Fruit fly (Drosophila melanogaster): ENCODE measurements around the gene fabp.

Gene fabp

dm6 chr3R:11581340-11582252 is 14.7 kb upstream of the fabp start, which contains the start of gene wkd:
Gene wkd (plus strand): TSS chr3R:11581576.
- TF ChIP-seq Ets98B (GFP tag; IDR thresholded peaks at IDR 0.05) (no peak), CG15710 (tag; optimal IDR thresholded peaks at IDR 0.05) (no peak), fd96Ca (GFP tag; IDR thresholded peaks at IDR 0.05) (no peak), Snoo (tag; optimal IDR thresholded peaks at IDR 0.05) (no peak), CG10348 (GFP tag; IDR thresholded peaks at IDR 0.05) (no peak), CG13204 (GFP tag; optimal IDR thresholded peaks at IDR 0.05) (no peak), Pif1A (GFP tag; optimal IDR thresholded peaks at IDR 0.05) (no peak), CG17806 (tag; optimal IDR thresholded peaks at IDR 0.05) (no peak), gl (tag; optimal IDR thresholded peaks at IDR 0.05) (no peak), Pif1B (GFP tag; optimal IDR thresholded peaks at IDR 0.05) (no peak)

DNA sequence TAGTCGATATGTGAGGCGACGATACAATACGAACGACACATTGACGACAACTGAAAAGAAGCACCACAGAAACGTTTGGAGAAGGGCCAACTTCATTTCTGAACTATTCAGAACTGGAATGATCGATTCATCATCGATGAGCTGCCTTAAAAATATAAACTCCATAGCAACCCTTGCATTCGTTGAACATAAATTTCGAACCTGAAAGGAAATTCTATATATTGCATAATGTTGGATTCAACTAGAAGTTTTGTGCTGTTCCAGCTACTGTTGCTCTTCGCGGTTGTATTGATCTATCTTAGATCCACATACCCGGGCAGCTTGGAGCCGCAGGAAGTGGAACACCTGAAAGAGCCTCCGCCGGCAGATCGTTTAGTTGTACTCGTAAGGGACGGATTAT is 11.8 kb upstream of the fabp start, which contains the start of the genes CG6790 and CG5342:
CG6790 (minus strand) TSS at position 101 of the 400 bp plus-strand sequence.
CG5342 (plus strand) TSS at position 182 of the 400 bp plus-strand sequence.
- no peak for TF ChIP-seq Pif1B (GFP tag; optimal IDR thresholded peaks at IDR 0.05)
- TF ChIP-seq D1 (tag; optimal IDR thresholded peaks at IDR 0.05), result no peak
- TF ChIP-seq CG32121 (GFP tag; IDR thresholded peaks at IDR 0.05), result no peak
- no peak for TF ChIP-seq CG8301 (tag; optimal IDR thresholded peaks at IDR 0.05)
- no peak for TF ChIP-seq CG12605 (GFP tag; IDR thresholded peaks at IDR 0.05)

DNA sequence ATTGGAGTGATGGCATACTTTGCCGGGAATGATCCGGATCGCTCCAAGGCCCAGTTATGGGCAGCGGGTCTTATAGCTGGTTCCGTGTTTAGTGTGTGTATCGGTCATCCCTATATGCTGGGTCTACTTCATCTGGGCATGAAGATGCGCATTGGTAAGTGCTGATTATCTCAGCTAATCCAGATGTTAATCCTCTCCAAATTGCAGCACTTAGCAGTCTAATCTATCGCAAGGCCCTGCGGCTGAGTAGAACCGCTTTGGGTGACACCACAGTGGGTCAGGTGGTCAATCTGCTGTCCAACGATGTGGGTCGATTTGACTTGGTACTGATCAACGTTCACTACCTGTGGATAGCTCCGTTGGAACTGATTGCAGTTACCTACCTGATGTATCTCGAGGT is 4.6 kb upstream of the fabp start:
- no peak for TF ChIP-seq rn (GFP tag; IDR thresholded peaks at IDR 0.05)
- no peak for TF ChIP-seq Pif1B (GFP tag; optimal IDR thresholded peaks at IDR 0.05)
- TF ChIP-seq CG32121 (GFP tag; IDR thresholded peaks at IDR 0.05), result no peak
- TF ChIP-seq D1 (tag; optimal IDR thresholded peaks at IDR 0.05), result no peak
- no peak for TF ChIP-seq CG12605 (GFP tag; IDR thresholded peaks at IDR 0.05)
- TF ChIP-seq CG8159 (tag; optimal IDR thresholded peaks at IDR 0.05), result no peak
- no peak for TF ChIP-seq fd96Ca (GFP tag; IDR thresholded peaks at IDR 0.05)
- TF ChIP-seq CG34367 (tag; optimal IDR thresholded peaks at IDR 0.05), result no peak
- no peak for TF ChIP-seq CG9948 (tag; optimal IDR thresholded peaks at IDR 0.05)
- no peak for TF ChIP-seq Ets98B (GFP tag; IDR thresholded peaks at IDR 0.05)
- TF ChIP-seq EcR (GFP tag; optimal IDR thresholded peaks at IDR 0.05), result no peak
- TF ChIP-seq CG8301 (tag; optimal IDR thresholded peaks at IDR 0.05), result no peak

DNA sequence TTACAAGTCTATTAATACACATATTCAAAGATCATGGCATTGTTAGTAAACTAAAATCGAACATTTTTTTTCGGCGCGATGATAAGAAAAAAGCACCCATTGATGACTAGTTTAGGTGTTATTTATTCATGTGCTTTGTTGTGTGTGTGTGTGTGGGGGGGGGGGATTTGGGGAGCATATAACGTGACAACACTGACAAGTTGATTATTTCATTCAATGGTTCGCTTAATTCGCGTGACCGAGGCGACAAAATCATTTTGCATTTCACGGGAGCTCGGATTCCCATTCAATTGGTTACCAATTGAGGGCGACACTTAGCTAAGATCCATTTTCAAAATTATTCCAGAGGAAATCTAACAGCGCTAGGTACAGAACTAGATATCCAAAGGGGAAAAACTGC is 3.1 kb upstream of the fabp start:
- TF ChIP-seq CG32121 (GFP tag; IDR thresholded peaks at IDR 0.05), result no peak
- no peak for TF ChIP-seq CG34367 (tag; optimal IDR thresholded peaks at IDR 0.05)
- no peak for TF ChIP-seq fd96Ca (GFP tag; IDR thresholded peaks at IDR 0.05)
- TF ChIP-seq gl (tag; optimal IDR thresholded peaks at IDR 0.05), result no peak
- TF ChIP-seq CG17806 (tag; optimal IDR thresholded peaks at IDR 0.05), result no peak
- TF ChIP-seq rn (GFP tag; IDR thresholded peaks at IDR 0.05), result no peak
- no peak for TF ChIP-seq Pif1B (GFP tag; optimal IDR thresholded peaks at IDR 0.05)
- no peak for TF ChIP-seq EcR (GFP tag; optimal IDR thresholded peaks at IDR 0.05)
- TF ChIP-seq CG8159 (tag; optimal IDR thresholded peaks at IDR 0.05), result no peak
- TF ChIP-seq Ets98B (GFP tag; IDR thresholded peaks at IDR 0.05), result no peak
- no peak for TF ChIP-seq CG10348 (GFP tag; IDR thresholded peaks at IDR 0.05)
- TF ChIP-seq D1 (tag; optimal IDR thresholded peaks at IDR 0.05), result no peak
- TF ChIP-seq CG13204 (GFP tag; optimal IDR thresholded peaks at IDR 0.05), result no peak
- TF ChIP-seq CG15710 (tag; optimal IDR thresholded peaks at IDR 0.05), result no peak
- TF ChIP-seq CG4496 (GFP tag; IDR thresholded peaks at IDR 0.05), result no peak
- no peak for TF ChIP-seq CG8301 (tag; optimal IDR thresholded peaks at IDR 0.05)
- no peak for TF ChIP-seq Pif1A (GFP tag; optimal IDR thresholded peaks at IDR 0.05)
- TF ChIP-seq Snoo (tag; optimal IDR thresholded peaks at IDR 0.05), result no peak
- TF ChIP-seq CG12605 (GFP tag; IDR thresholded peaks at IDR 0.05), result no peak
- TF ChIP-seq CG9948 (tag; optimal IDR thresholded peaks at IDR 0.05), result no peak

DNA sequence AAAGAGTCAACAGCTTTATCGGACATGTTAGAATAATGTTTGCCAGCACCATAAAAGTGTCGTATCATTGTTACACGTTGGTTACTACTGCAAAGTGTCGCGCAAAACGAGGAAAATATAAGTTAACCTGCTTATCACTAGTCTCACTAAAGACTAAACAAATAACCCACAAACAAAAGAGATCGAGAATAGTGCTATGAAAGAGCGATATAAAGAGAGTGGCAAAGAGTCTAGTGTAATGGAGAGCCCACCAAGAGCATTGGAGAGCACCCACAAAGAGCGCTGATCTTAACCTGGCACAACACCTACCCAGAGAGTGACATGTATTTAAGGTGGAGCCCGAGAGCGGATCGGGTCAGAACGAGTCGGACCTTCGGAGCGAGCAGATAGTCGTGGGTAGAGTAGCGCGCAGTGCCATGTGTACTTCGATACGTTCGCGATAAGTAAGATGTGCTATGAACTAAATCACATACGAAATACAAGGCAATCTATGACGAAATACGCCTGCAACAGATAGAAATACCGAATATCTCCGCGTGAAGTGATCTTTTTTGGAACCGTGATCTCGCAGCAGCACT is 2.1 kb upstream of the fabp start, which contains the start of gene Mrp4:
Mrp4 (plus strand) TSS at position 378 of the 578 bp plus-strand sequence.
- TF ChIP-seq Ets98B (GFP tag; IDR thresholded peaks at IDR 0.05) (peak; percentile 86), CG15710 (tag; optimal IDR thresholded peaks at IDR 0.05) (peak; percentile 2), CG4496 (GFP tag; IDR thresholded peaks at IDR 0.05) (peak; percentile 75), fd96Ca (GFP tag; IDR thresholded peaks at IDR 0.05) (peak; percentile 72; the same call in 2 of the 3 replicates), Snoo (tag; optimal IDR thresholded peaks at IDR 0.05) (no peak), CG13204 (GFP tag; optimal IDR thresholded peaks at IDR 0.05) (peak; percentile 48), gl (tag; optimal IDR thresholded peaks at IDR 0.05) (peak; percentile 63), Pif1A (GFP tag; optimal IDR thresholded peaks at IDR 0.05) (peak; percentile 65), CG17806 (tag; optimal IDR thresholded peaks at IDR 0.05) (no peak), Pif1B (GFP tag; optimal IDR thresholded peaks at IDR 0.05) (peak; percentile 72), CG12605 (GFP tag; IDR thresholded peaks at IDR 0.05) (peak; percentile 92), CG32121 (GFP tag; IDR thresholded peaks at IDR 0.05) (peak; percentile 74), D1 (tag; optimal IDR thresholded peaks at IDR 0.05) (no peak), EcR (GFP tag; optimal IDR thresholded peaks at IDR 0.05) (peak; percentile 6), CG8159 (tag; optimal IDR thresholded peaks at IDR 0.05) (no peak)

All from whole organism, pupa.